Worm (Caenorhabditis elegans) whole organism, late embryonic: ENCODE measurements around the gene B0361.4.

ENCODE experiments used
- C08G9.2 ChIP-seq: sonication (generic microtip); optimal IDR thresholded peaks from 2 replicates; lab custom pipeline; 2016; ENCODE audit warnings: mild to moderate bottlenecking, missing genetic modification characterization, moderate library complexity, missing compliant biosample characterization
- C38D4.7 ChIP-seq: fragments of 200-800 bp; sonication (Bioruptor generic); optimal IDR thresholded peaks from 2 replicates; lab custom pipeline; 2018; ENCODE audit warnings: mild to moderate bottlenecking, missing genetic modification characterization, moderate library complexity, missing compliant biosample characterization
- F13H6.1 ChIP-seq: sonication (generic microtip); optimal IDR thresholded peaks from 2 replicates; lab custom pipeline; 2016; ENCODE audit warnings: missing genetic modification characterization, missing compliant biosample characterization
- K02D7.2 ChIP-seq: sonication (generic microtip); optimal IDR thresholded peaks from 2 replicates; lab custom pipeline; 2017; ENCODE audit warnings: mild to moderate bottlenecking, missing genetic modification characterization, missing compliant biosample characterization
- K09A11.1 ChIP-seq: sonication (generic microtip); optimal IDR thresholded peaks from 2 replicates; lab custom pipeline; 2017; ENCODE audit warnings: antibody characterized with exemption, mild to moderate bottlenecking, missing genetic modification characterization, missing compliant biosample characterization; ENCODE audit not compliant: insufficient read depth
- T23F11.4 ChIP-seq: fragments of 200-800 bp; sonication (Bioruptor generic); optimal IDR thresholded peaks from 2 replicates; lab custom pipeline; 2018; ENCODE audit warnings: mild to moderate bottlenecking, missing genetic modification characterization, missing compliant biosample characterization
- Y22D7AL.16 ChIP-seq: sonication (generic microtip); optimal IDR thresholded peaks from 2 replicates; lab custom pipeline; 2016; ENCODE audit warnings: missing genetic modification characterization, missing compliant biosample characterization
- ahr-1 ChIP-seq: sonication (generic microtip); optimal IDR thresholded peaks from 2 replicates; lab custom pipeline; 2016; ENCODE audit warnings: missing genetic modification characterization, missing compliant biosample characterization
- ceh-19 ChIP-seq: fragments of 200-800 bp; sonication (Bioruptor generic); optimal IDR thresholded peaks from 2 replicates; lab custom pipeline; 2018; ENCODE audit warnings: mild to moderate bottlenecking, missing genetic modification characterization, missing compliant biosample characterization
- ceh-30 ChIP-seq: fragments of 150-350 bp; optimal IDR thresholded peaks from 2 replicates; lab custom pipeline; 2014; ENCODE audit warnings: missing biosample characterization, missing genetic modification characterization
- ceh-31 ChIP-seq: sonication (generic microtip); optimal IDR thresholded peaks from 2 replicates; lab custom pipeline; 2016; ENCODE audit warnings: missing genetic modification characterization, missing compliant biosample characterization
- ceh-6 ChIP-seq: fragments of 200-800 bp; sonication (Bioruptor generic); optimal IDR thresholded peaks from 2 replicates; lab custom pipeline; 2018; ENCODE audit warnings: mild to moderate bottlenecking, missing genetic modification characterization, missing compliant biosample characterization
- che-1 ChIP-seq: sonication (generic microtip); optimal IDR thresholded peaks from 2 replicates; lab custom pipeline; 2016; ENCODE audit warnings: mild to moderate bottlenecking, missing genetic modification characterization, missing compliant biosample characterization
- dmd-4 ChIP-seq: sonication (generic microtip); optimal IDR thresholded peaks from 2 replicates; lab custom pipeline; 2016; ENCODE audit warnings: borderline replicate concordance, missing genetic modification characterization, missing compliant biosample characterization
- dve-1 ChIP-seq: sonication (generic microtip); optimal IDR thresholded peaks from 2 replicates; lab custom pipeline; 2017; ENCODE audit warnings: antibody characterized with exemption, mild to moderate bottlenecking, missing genetic modification characterization, missing compliant biosample characterization
- elt-4 ChIP-seq: sonication (generic microtip); optimal IDR thresholded peaks from 2 replicates; lab custom pipeline; 2016; ENCODE audit warnings: missing genetic modification characterization, missing compliant biosample characterization
- ets-4 ChIP-seq: sonication (generic microtip); optimal IDR thresholded peaks from 2 replicates; lab custom pipeline; 2016; ENCODE audit warnings: missing genetic modification characterization, missing compliant biosample characterization
- eyg-1 ChIP-seq: sonication (generic microtip); optimal IDR thresholded peaks from 2 replicates; lab custom pipeline; 2016; ENCODE audit warnings: missing genotype, missing genetic modification characterization, missing compliant biosample characterization
- fax-1 ChIP-seq: sonication (generic microtip); optimal IDR thresholded peaks from 2 replicates; lab custom pipeline; 2016; ENCODE audit warnings: missing genotype, missing genetic modification characterization, missing compliant biosample characterization
- fkh-10 ChIP-seq: fragments of 150-350 bp; optimal IDR thresholded peaks from 2 replicates; lab custom pipeline; 2014; ENCODE audit warnings: missing biosample characterization, missing genetic modification reagents, missing genetic modification characterization
- hlh-15 ChIP-seq: sonication (generic microtip); optimal IDR thresholded peaks from 2 replicates; lab custom pipeline; 2016; ENCODE audit warnings: missing genetic modification characterization, missing compliant biosample characterization
- hlh-30 ChIP-seq: sonication (generic microtip); optimal IDR thresholded peaks from 2 replicates; lab custom pipeline; 2017; ENCODE audit warnings: antibody characterized with exemption, missing genetic modification characterization, missing compliant biosample characterization; ENCODE audit not compliant: insufficient read depth
- hlh-8 ChIP-seq: sonication (generic microtip); optimal IDR thresholded peaks from 2 replicates; lab custom pipeline; 2016; ENCODE audit warnings: missing genotype, missing genetic modification characterization, missing compliant biosample characterization
- lin-11 ChIP-seq: fragments of 200-800 bp; sonication (Bioruptor generic); optimal IDR thresholded peaks from 2 replicates; lab custom pipeline; 2018; ENCODE audit warnings: mild to moderate bottlenecking, missing genetic modification characterization, missing compliant biosample characterization
- madf-2 ChIP-seq: sonication (generic microtip); optimal IDR thresholded peaks from 2 replicates; lab custom pipeline; 2017; ENCODE audit warnings: missing genetic modification characterization, missing compliant biosample characterization
- nhr-11 ChIP-seq: fragments of 150-350 bp; optimal IDR thresholded peaks from 2 replicates; lab custom pipeline; 2014; ENCODE audit warnings: missing biosample characterization, missing genetic modification characterization
- pag-3 ChIP-seq: sonication (generic microtip); optimal IDR thresholded peaks from 2 replicates; lab custom pipeline; 2016; ENCODE audit warnings: missing compliant biosample characterization, missing genetic modification characterization, borderline replicate concordance
- pax-1 ChIP-seq: fragments of 150-350 bp; optimal IDR thresholded peaks from 2 replicates; lab custom pipeline; 2014; ENCODE audit warnings: missing biosample characterization, missing genetic modification characterization
- pha-2 ChIP-seq: sonication (generic microtip); optimal IDR thresholded peaks from 2 replicates; lab custom pipeline; 2017; ENCODE audit warnings: mild to moderate bottlenecking, missing genetic modification characterization, missing compliant biosample characterization
- pros-1 ChIP-seq: fragments of 150-350 bp; optimal IDR thresholded peaks from 2 replicates; lab custom pipeline; 2014; ENCODE audit warnings: missing biosample characterization, missing genetic modification reagents, missing genetic modification characterization
- rnt-1 ChIP-seq: sonication (generic microtip); optimal IDR thresholded peaks from 2 replicates; lab custom pipeline; 2016; ENCODE audit warnings: missing genetic modification characterization, missing compliant biosample characterization
- sdc-2 ChIP-seq: sonication (generic microtip); optimal IDR thresholded peaks from 2 replicates; lab custom pipeline; 2016; ENCODE audit warnings: missing genotype, missing genetic modification characterization, missing compliant biosample characterization
- sox-2 ChIP-seq: fragments of 200-800 bp; sonication (Bioruptor generic); IDR thresholded peaks from 2 replicates; pipeline ENCODE4 v1.3.6; 2022; ENCODE audit warnings: missing genetic modification reagents, missing genetic modification characterization, missing compliant biosample characterization
- sox-4 ChIP-seq: sonication (generic microtip); optimal IDR thresholded peaks from 2 replicates; lab custom pipeline; 2017; ENCODE audit warnings: mild to moderate bottlenecking, missing genetic modification characterization, inconsistent platforms, missing compliant biosample characterization
- tbx-2 ChIP-seq: sonication (generic microtip); optimal IDR thresholded peaks from 2 replicates; lab custom pipeline; 2016; ENCODE audit warnings: missing genetic modification characterization, missing compliant biosample characterization
- tbx-7 ChIP-seq: sonication (generic microtip); optimal IDR thresholded peaks from 2 replicates; lab custom pipeline; 2016; ENCODE audit warnings: missing genotype, missing genetic modification characterization, missing compliant biosample characterization
- ttx-3 ChIP-seq: sonication (generic microtip); optimal IDR thresholded peaks from 2 replicates; lab custom pipeline; 2016; ENCODE audit warnings: missing genetic modification reagents, missing genetic modification characterization, missing compliant biosample characterization
- unc-3 ChIP-seq, 2 experiments: fragments of 200-800 bp in 1 of 2; sonication (Bioruptor generic) in 1 of 2; sonication (generic microtip) in 1 of 2; conservative IDR thresholded peaks in 1 of 2; optimal IDR thresholded peaks in 1 of 2; 2 replicates each; pipeline versions ENCODE4 v1.3.6 to Lab custom; 2016 to 2022; ENCODE audit warnings: missing compliant biosample characterization in 2 of 2, missing genetic modification characterization in 2 of 2, missing genetic modification reagents in 1 of 2
- unc-55 ChIP-seq: sonication (generic microtip); optimal IDR thresholded peaks from 2 replicates; lab custom pipeline; 2017; ENCODE audit warnings: missing biosample characterization, missing genetic modification reagents, missing genetic modification characterization
- unc-86 ChIP-seq: sonication (generic microtip); optimal IDR thresholded peaks from 2 replicates; lab custom pipeline; 2016; ENCODE audit warnings: missing genetic modification characterization, missing compliant biosample characterization

The B0361.4 gene

ce11 chrIII:7221103-7221502 is 37.7 kb upstream of the B0361.4 start:
- TF ChIP-seq Y22D7AL.16 (tag; lab: Kevin White, UChicago) (no peak), hlh-8 (no peak), sox-4 (tag; lab: Kevin White, UChicago) (no peak), madf-2 (tag; lab: Kevin White, UChicago) (no peak), unc-55 (GFP tag; lab: Kevin White, UChicago) (no peak), sdc-2 (tag; lab: Kevin White, UChicago) (no peak), tbx-7 (tag; lab: Kevin White, UChicago) (no peak), T23F11.4 (GFP tag; lab: Kevin White, UChicago) (no peak), elt-4 (tag; lab: Kevin White, UChicago) (no peak), lin-11 (tag; lab: Kevin White, UChicago) (no peak), ttx-3 (tag; lab: Kevin White, UChicago) (no peak), fax-1 (no peak), rnt-1 (tag; lab: Kevin White, UChicago) (no peak), sox-2 (GFP tag; lab: Robert Waterston, UW) (no peak), hlh-15 (no peak), C08G9.2 (no peak), nhr-11 (tag; lab: Kevin White, UChicago) (no peak)

ce11 chrIII:7223029-7223428 is 35.8 kb upstream of the B0361.4 start, which contains the start of gene der-2:
TSS of gene der-2 (minus strand) at chrIII:7223129.
- TF ChIP-seq pag-3, result no peak
- TF ChIP-seq eyg-1 (tag; lab: Kevin White, UChicago), result no peak
- TF ChIP-seq pros-1 (tag; lab: Kevin White, UChicago), result no peak
- no peak for TF ChIP-seq ceh-31 (tag; lab: Kevin White, UChicago)
- no peak for TF ChIP-seq ttx-3 (tag; lab: Kevin White, UChicago)

DNA sequence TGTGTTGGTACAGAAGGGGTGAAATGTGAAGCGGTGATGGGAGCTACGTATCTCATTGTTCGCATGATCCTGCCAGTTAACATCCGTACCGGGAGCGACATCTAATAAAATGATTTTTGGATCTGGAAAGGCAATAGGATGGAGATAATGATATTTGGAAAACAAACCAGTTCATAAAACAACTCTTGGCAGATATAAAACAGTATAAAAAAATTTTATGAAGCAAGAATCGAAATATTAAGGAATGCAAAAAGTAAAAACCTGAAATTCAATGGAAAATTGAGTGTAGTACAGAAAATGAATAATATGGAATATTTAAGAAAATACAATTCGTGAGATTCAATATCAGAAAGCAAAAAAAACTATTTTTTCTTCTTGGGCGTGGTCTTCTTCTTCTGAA is 32.2 kb upstream of the B0361.4 start, which contains the start of gene hsp-75:
Gene hsp-75 (minus strand): TSS at position 101 of the 400 bp plus-strand sequence.
- TF ChIP-seq ceh-6 (GFP tag; lab: Kevin White, UChicago) (no peak), fkh-10 (GFP tag; lab: Kevin White, UChicago) (no peak), pax-1 (tag; lab: Kevin White, UChicago) (no peak), pha-2 (no peak), ets-4 (tag; lab: Kevin White, UChicago) (no peak), tbx-2 (tag; lab: Kevin White, UChicago) (no peak), sdc-2 (tag; lab: Kevin White, UChicago) (no peak), che-1 (tag; lab: Kevin White, UChicago) (no peak), K09A11.1 (tag; lab: Kevin White, UChicago) (no peak), ttx-3 (tag; lab: Kevin White, UChicago) (no peak), K02D7.2 (tag; lab: Kevin White, UChicago) (no peak), C08G9.2 (no peak), unc-3 (GFP tag; conservative IDR thresholded peaks at IDR 0.05; lab: Robert Waterston, UW) (no peak), unc-3 (tag; optimal IDR thresholded peaks at IDR 0.05; lab: Kevin White, UChicago) (no peak)
- TF ChIP-seq, all 69 proteins: peak for 0

- TF ChIP-seq sdc-2 (tag; lab: Kevin White, UChicago) (no peak), ets-4 (tag; lab: Kevin White, UChicago) (no peak), ceh-30 (tag; lab: Kevin White, UChicago) (no peak), hlh-30 (tag; lab: Kevin White, UChicago) (no peak), eyg-1 (tag; lab: Kevin White, UChicago) (no peak), sox-4 (tag; lab: Kevin White, UChicago) (no peak), ceh-19 (no peak), pag-3 (no peak), rnt-1 (tag; lab: Kevin White, UChicago) (no peak), unc-86 (tag; lab: Kevin White, UChicago) (no peak), C38D4.7 (GFP tag; lab: Kevin White, UChicago) (no peak), dmd-4 (tag; lab: Kevin White, UChicago) (no peak), C08G9.2 (no peak), fax-1 (no peak), dve-1 (tag; lab: Kevin White, UChicago) (no peak), F13H6.1 (tag; lab: Kevin White, UChicago) (no peak), ahr-1 (tag; lab: Kevin White, UChicago) (no peak)
Measured at ce11 chrIII:7229687-7230086, 29.1 kb upstream of the B0361.4 start, which contains the start of gene R151.8. TSS of gene R151.8 (minus strand) at chrIII:7229787.
